Fruit fly (Drosophila melanogaster) whole organism, embryonic: ENCODE measurements around the gene CheB38c.

Experiments used
- Bteb2 ChIP-seq: fragments of 200-800 bp; sonication (Bioruptor generic); optimal IDR thresholded peaks from 2 replicates; lab custom pipeline; 2016; ENCODE audit warnings: missing biosample characterization, missing genetic modification characterization
- CG1024 ChIP-seq: fragments of 200-800 bp; sonication (Bioruptor generic); IDR thresholded peaks from 2 replicates; pipeline ENCODE4 v1.3.6; 2022; ENCODE audit warnings: missing biosample characterization, missing genetic modification characterization
- CG10321 ChIP-seq: fragments of 200-800 bp; sonication (Bioruptor generic); IDR thresholded peaks from 2 replicates; pipeline ENCODE4 v1.3.6; 2022; ENCODE audit warnings: missing biosample characterization, missing genetic modification characterization
- CG16813 ChIP-seq: fragments of 200-800 bp; sonication (Bioruptor generic); IDR thresholded peaks from 3 replicates; pipeline ENCODE4 v1.3.6; 2022; ENCODE audit warnings: missing biosample characterization, missing genetic modification characterization; ENCODE audit not compliant: partially characterized antibody
- CG8924 ChIP-seq: fragments of 200-800 bp; optimal IDR thresholded peaks from 3 replicates; lab custom pipeline; 2019; ENCODE audit warnings: missing biosample characterization, mild to moderate bottlenecking, missing genetic modification characterization, moderate library complexity
- Dfd ChIP-seq, 2 experiments: fragments of >200 bp; optimal IDR thresholded peaks; 2 replicates each; lab custom pipeline; 2017; ENCODE audit warnings: missing biosample characterization in 2 of 2, missing genetic modification characterization in 2 of 2
- Hmx ChIP-seq: fragments of 200-800 bp; sonication (Bioruptor generic); optimal IDR thresholded peaks from 2 replicates; lab custom pipeline; 2016; ENCODE audit warnings: missing biosample characterization, missing genetic modification characterization
- NfI ChIP-seq: fragments of 200-800 bp; sonication (Bioruptor generic); optimal IDR thresholded peaks from 3 replicates; lab custom pipeline; 2018; ENCODE audit warnings: missing biosample characterization, mild to moderate bottlenecking, missing genetic modification characterization, moderate library complexity
- lab ChIP-seq: fragments of 200-800 bp; sonication (Bioruptor generic); optimal IDR thresholded peaks from 3 replicates; lab custom pipeline; 2017; ENCODE audit warnings: missing biosample characterization, missing genetic modification characterization, mild to moderate bottlenecking, moderate library complexity, missing genetic modification reagents
- so ChIP-seq: fragments of 200-800 bp; sonication (Bioruptor generic); IDR thresholded peaks from 3 replicates; pipeline ENCODE4 v1.3.6; 2022; ENCODE audit warnings: missing biosample characterization, missing genetic modification characterization

dm6 chr2L:20867381-20867780 is 46.7 kb upstream of the CheB38c start, which contains the start of gene CG31675:
- TF ChIP-seq Bteb2 (GFP tag; lab: Kevin White, UChicago): no peak
- no peak for TF ChIP-seq CG16813 (GFP tag; lab: Robert Waterston, UW)
- no peak for TF ChIP-seq CG8924 (tag; lab: Kevin White, UChicago)
- no peak for TF ChIP-seq so (GFP tag; lab: Robert Waterston, UW)
- TF ChIP-seq CG1024 (GFP tag; lab: Robert Waterston, UW): no peak
- no peak for TF ChIP-seq CG10321
- TF ChIP-seq lab (GFP tag; lab: Kevin White, UChicago): no peak
- no peak for TF ChIP-seq NfI
- TF ChIP-seq Hmx (GFP tag; lab: Kevin White, UChicago): no peak
- no peak for TF ChIP-seq Dfd (GFP tag; optimal IDR thresholded peaks at IDR 0.05; lab: Kevin White, UChicago)
